Fruit fly (Drosophila melanogaster) whole organism, embryonic: ENCODE measurements around the gene CG10376.
A peak's percentile ranks its signal among the peaks of the same experiment; 100 is the strongest.

Experiments
- Atf-2 ChIP-seq: fragments of 200-800 bp; sonication (Bioruptor generic); optimal IDR thresholded peaks from 2 replicates; lab custom pipeline; 2016; ENCODE audit warnings: missing biosample characterization, missing genetic modification characterization
- B-H2 ChIP-seq: fragments of 200-800 bp; sonication (Bioruptor generic); optimal IDR thresholded peaks from 2 replicates; lab custom pipeline; 2018; ENCODE audit warnings: missing biosample characterization, mild to moderate bottlenecking, missing genetic modification characterization
- CG11456 ChIP-seq: fragments of 200-800 bp; sonication (Bioruptor generic); IDR thresholded peaks from 3 replicates; pipeline ENCODE4 v1.3.6; 2022; ENCODE audit warnings: missing biosample characterization, missing genetic modification characterization
- CG12299 ChIP-seq: fragments of 200-800 bp; sonication (Bioruptor generic); optimal IDR thresholded peaks from 2 replicates; lab custom pipeline; 2018; ENCODE audit warnings: missing biosample characterization, mild to moderate bottlenecking, missing genetic modification characterization
- CG1647 ChIP-seq: fragments of 200-800 bp; sonication (Bioruptor generic); optimal IDR thresholded peaks from 3 replicates; lab custom pipeline; 2016; ENCODE audit warnings: missing biosample characterization, missing genetic modification characterization
- CG34224 ChIP-seq: fragments of 200-800 bp; sonication (Bioruptor generic); IDR thresholded peaks from 3 replicates; pipeline ENCODE4 v1.3.6; 2022; ENCODE audit warnings: missing biosample characterization, missing genetic modification characterization; ENCODE audit not compliant: partially characterized antibody
- CG34422 ChIP-seq: fragments of 200-800 bp; sonication (Bioruptor generic); IDR thresholded peaks from 3 replicates; pipeline ENCODE4 v1.3.6; 2022; ENCODE audit warnings: missing biosample characterization, missing genetic modification characterization
- CG4360 ChIP-seq: fragments of 200-800 bp; sonication (Bioruptor generic); IDR thresholded peaks from 2 replicates; pipeline ENCODE4 v1.3.6; 2022; ENCODE audit warnings: missing biosample characterization, missing genetic modification characterization
- CG7271 ChIP-seq: fragments of 200-800 bp; sonication (Bioruptor generic); optimal IDR thresholded peaks from 2 replicates; lab custom pipeline; 2018; ENCODE audit warnings: missing biosample characterization, mild to moderate bottlenecking, missing genetic modification characterization, moderate library complexity
- CG9437 ChIP-seq: fragments of 200-800 bp; sonication (Bioruptor generic); optimal IDR thresholded peaks from 2 replicates; lab custom pipeline; 2018; ENCODE audit warnings: missing biosample characterization, mild to moderate bottlenecking, missing genetic modification characterization
- CG9609 ChIP-seq: fragments of 200-800 bp; sonication (Bioruptor generic); optimal IDR thresholded peaks from 3 replicates; lab custom pipeline; 2016; ENCODE audit warnings: missing biosample characterization, missing genetic modification characterization
- Ets65A ChIP-seq: fragments of 200-800 bp; sonication (Bioruptor generic); peaks from one replicate; lab custom pipeline; 2016; ENCODE audit warnings: missing biosample characterization, missing genetic modification characterization
- HLH54F ChIP-seq: fragments of 200-800 bp; sonication (Bioruptor generic); optimal IDR thresholded peaks from 3 replicates; lab custom pipeline; 2016; ENCODE audit warnings: missing biosample characterization, missing genetic modification characterization
- Lhr ChIP-seq: fragments of 200-800 bp; sonication (Bioruptor generic); optimal IDR thresholded peaks from 3 replicates; lab custom pipeline; 2017; ENCODE audit warnings: mild to moderate bottlenecking, missing biosample characterization, missing genetic modification reagents, missing genetic modification characterization
- MBD-R2 ChIP-seq: fragments of 200-800 bp; sonication (Bioruptor generic); IDR thresholded peaks from 2 replicates; pipeline ENCODE4 v1.3.6; 2022; ENCODE audit warnings: missing biosample characterization, missing genetic modification characterization
- Mrtf ChIP-seq: fragments of 200-800 bp; sonication (Bioruptor generic); IDR thresholded peaks from 3 replicates; pipeline ENCODE4 v1.3.6; 2022; ENCODE audit warnings: missing biosample characterization, missing genetic modification characterization
- NC2α ChIP-seq: fragments of 200-800 bp; sonication (Bioruptor generic); optimal IDR thresholded peaks from 2 replicates; lab custom pipeline; 2016; ENCODE audit warnings: missing biosample characterization, missing genetic modification characterization
- Oli ChIP-seq: fragments of 200-800 bp; sonication (Bioruptor generic); optimal IDR thresholded peaks from 2 replicates; lab custom pipeline; 2018; ENCODE audit warnings: missing biosample characterization, mild to moderate bottlenecking, missing genetic modification characterization, moderate library complexity
- Poxn ChIP-seq: fragments of 200-800 bp; sonication (Bioruptor generic); IDR thresholded peaks from 2 replicates; pipeline ENCODE4 v1.3.6; 2022; ENCODE audit warnings: missing biosample characterization, missing genetic modification characterization
- Scr ChIP-seq: fragments of 200-800 bp; sonication (Bioruptor generic); IDR thresholded peaks from 2 replicates; pipeline ENCODE4 v1.3.6; 2022; ENCODE audit warnings: missing biosample characterization, missing genetic modification characterization; ENCODE audit not compliant: partially characterized antibody
- Six4 ChIP-seq: fragments of 200-800 bp; sonication (Bioruptor generic); optimal IDR thresholded peaks from 2 replicates; lab custom pipeline; 2016; ENCODE audit warnings: missing biosample characterization, missing genetic modification characterization
- Sry-β ChIP-seq: fragments of 200-800 bp; sonication (Bioruptor generic); optimal IDR thresholded peaks from 2 replicates; lab custom pipeline; 2018; ENCODE audit warnings: missing biosample characterization, mild to moderate bottlenecking, missing genetic modification characterization, moderate library complexity
- Trl ChIP-seq, 3 experiments: fragments of >200 bp in 2 of 3; fragments of 200-800 bp in 1 of 3; sonication (Bioruptor generic) in 1 of 3; optimal IDR thresholded peaks; 2 replicates in 1 of 3; 3 replicates in 2 of 3; lab custom pipeline; 2016 to 2017; ENCODE audit warnings: missing biosample characterization in 1 of 3, missing genetic modification characterization in 1 of 3
- Xrp1 ChIP-seq: fragments of 200-800 bp; sonication (Bioruptor generic); IDR thresholded peaks from 2 replicates; pipeline ENCODE4 v1.3.6; 2022; ENCODE audit warnings: missing biosample characterization, missing genetic modification characterization
- abd-A ChIP-seq: fragments of 200-800 bp; sonication (Bioruptor generic); optimal IDR thresholded peaks from 3 replicates; lab custom pipeline; 2019; ENCODE audit warnings: missing biosample characterization, mild to moderate bottlenecking, missing genetic modification characterization, moderate library complexity
- ac ChIP-seq: fragments of 200-800 bp; sonication (Bioruptor generic); optimal IDR thresholded peaks from 3 replicates; lab custom pipeline; 2017; ENCODE audit warnings: missing biosample characterization, mild to moderate bottlenecking, missing genetic modification characterization
- al ChIP-seq: fragments of 200-800 bp; sonication (Bioruptor generic); IDR thresholded peaks from 2 replicates; pipeline ENCODE4 v1.3.6; 2022; ENCODE audit warnings: missing biosample characterization, missing genetic modification characterization
- bsh ChIP-seq, 2 experiments: fragments of 200-800 bp; sonication (Bioruptor generic); optimal IDR thresholded peaks; 2 replicates each; lab custom pipeline; 2017 to 2018; ENCODE audit warnings: mild to moderate bottlenecking in 2 of 2, missing biosample characterization in 2 of 2, missing genetic modification characterization in 2 of 2, moderate library complexity in 1 of 2
- corto ChIP-seq: fragments of 200-800 bp; sonication (Bioruptor generic); optimal IDR thresholded peaks from 2 replicates; lab custom pipeline; 2016; ENCODE audit warnings: missing biosample characterization, mild to moderate bottlenecking, missing genetic modification characterization, moderate library complexity
- crol ChIP-seq: fragments of 200-800 bp; sonication (Bioruptor generic); IDR thresholded peaks from 2 replicates; pipeline ENCODE4 v1.3.6; 2022; ENCODE audit warnings: missing biosample characterization, missing genetic modification characterization
- fd3F ChIP-seq: fragments of 200-800 bp; sonication (Bioruptor generic); optimal IDR thresholded peaks from 2 replicates; lab custom pipeline; 2018; ENCODE audit warnings: missing biosample characterization, mild to moderate bottlenecking, missing genetic modification characterization, moderate library complexity
- gcm2 ChIP-seq: fragments of 200-800 bp; sonication (Bioruptor generic); optimal IDR thresholded peaks from 2 replicates; lab custom pipeline; 2016; ENCODE audit warnings: missing biosample characterization, missing genetic modification characterization
- gro ChIP-seq: fragments of 200-800 bp; sonication (Bioruptor generic); optimal IDR thresholded peaks from 2 replicates; lab custom pipeline; 2016; ENCODE audit warnings: missing biosample characterization, missing genetic modification characterization
- hbn ChIP-seq: fragments of 200-800 bp; sonication (Bioruptor generic); IDR thresholded peaks from 2 replicates; pipeline ENCODE4 v1.3.6; 2022; ENCODE audit warnings: missing biosample characterization, missing genetic modification characterization; ENCODE audit not compliant: partially characterized antibody
- p53 ChIP-seq: fragments of 200-800 bp; sonication (Bioruptor generic); optimal IDR thresholded peaks from 2 replicates; lab custom pipeline; 2016; ENCODE audit warnings: missing biosample characterization, missing genetic modification characterization
- peb ChIP-seq: fragments of 200-800 bp; sonication (Bioruptor generic); IDR thresholded peaks from 2 replicates; pipeline ENCODE4 v1.3.6; 2022; ENCODE audit warnings: missing biosample characterization, missing genetic modification characterization
- psq ChIP-seq: fragments of 200-800 bp; sonication (Bioruptor generic); optimal IDR thresholded peaks from 2 replicates; lab custom pipeline; 2017; ENCODE audit warnings: missing biosample characterization, missing genetic modification characterization
- pum ChIP-seq: fragments of 200-800 bp; sonication (Bioruptor generic); optimal IDR thresholded peaks from 2 replicates; lab custom pipeline; 2016; ENCODE audit warnings: missing biosample characterization, missing genetic modification characterization
- pzg ChIP-seq: fragments of 200-800 bp; sonication (Bioruptor generic); optimal IDR thresholded peaks from 3 replicates; lab custom pipeline; 2018; ENCODE audit warnings: missing biosample characterization, mild to moderate bottlenecking, missing genetic modification characterization, moderate library complexity
- ro ChIP-seq: fragments of 200-800 bp; sonication (Bioruptor generic); IDR thresholded peaks from 2 replicates; pipeline ENCODE4 v1.3.6; 2022; ENCODE audit warnings: missing biosample characterization, missing genetic modification characterization
- salm ChIP-seq: fragments of 200-800 bp; sonication (Bioruptor generic); optimal IDR thresholded peaks from 2 replicates; lab custom pipeline; 2018; ENCODE audit warnings: missing biosample characterization, mild to moderate bottlenecking, missing genetic modification characterization
- sens ChIP-seq: fragments of 200-800 bp; sonication (Bioruptor generic); peaks from one replicate; lab custom pipeline; 2016; ENCODE audit warnings: missing biosample characterization, missing genetic modification characterization
- shn ChIP-seq: fragments of 200-800 bp; sonication (Bioruptor generic); optimal IDR thresholded peaks from 3 replicates; lab custom pipeline; 2016; ENCODE audit warnings: missing biosample characterization, missing genetic modification characterization
- sima ChIP-seq: fragments of 200-800 bp; sonication (Bioruptor generic); optimal IDR thresholded peaks from 2 replicates; lab custom pipeline; 2016; ENCODE audit warnings: missing biosample characterization, missing genetic modification characterization
- sisA ChIP-seq: fragments of 200-800 bp; sonication (Bioruptor generic); IDR thresholded peaks from 2 replicates; pipeline ENCODE4 v1.3.6; 2022; ENCODE audit warnings: missing biosample characterization, missing genetic modification characterization
- stc ChIP-seq: fragments of 200-800 bp; sonication (Bioruptor generic); IDR thresholded peaks from 2 replicates; pipeline ENCODE4 v1.3.6; 2022; ENCODE audit warnings: missing biosample characterization, missing genetic modification characterization
- sug ChIP-seq: fragments of 200-800 bp; optimal IDR thresholded peaks from 2 replicates; lab custom pipeline; 2019; ENCODE audit warnings: missing biosample characterization, mild to moderate bottlenecking, missing genetic modification characterization, moderate library complexity
- tin ChIP-seq: fragments of 200-800 bp; sonication (Bioruptor generic); optimal IDR thresholded peaks from 3 replicates; lab custom pipeline; 2016; ENCODE audit warnings: missing biosample characterization, missing genetic modification characterization
- vvl ChIP-seq: fragments of 200-800 bp; sonication (Bioruptor generic); IDR thresholded peaks from 2 replicates; pipeline ENCODE4 v1.3.6; 2022; ENCODE audit warnings: missing biosample characterization, missing genetic modification characterization
- wdn ChIP-seq: fragments of 200-800 bp; sonication (Bioruptor generic); IDR thresholded peaks from 2 replicates; pipeline ENCODE4 v1.3.6; 2022; ENCODE audit warnings: missing biosample characterization, missing genetic modification characterization

CG10376 gene

DNA sequence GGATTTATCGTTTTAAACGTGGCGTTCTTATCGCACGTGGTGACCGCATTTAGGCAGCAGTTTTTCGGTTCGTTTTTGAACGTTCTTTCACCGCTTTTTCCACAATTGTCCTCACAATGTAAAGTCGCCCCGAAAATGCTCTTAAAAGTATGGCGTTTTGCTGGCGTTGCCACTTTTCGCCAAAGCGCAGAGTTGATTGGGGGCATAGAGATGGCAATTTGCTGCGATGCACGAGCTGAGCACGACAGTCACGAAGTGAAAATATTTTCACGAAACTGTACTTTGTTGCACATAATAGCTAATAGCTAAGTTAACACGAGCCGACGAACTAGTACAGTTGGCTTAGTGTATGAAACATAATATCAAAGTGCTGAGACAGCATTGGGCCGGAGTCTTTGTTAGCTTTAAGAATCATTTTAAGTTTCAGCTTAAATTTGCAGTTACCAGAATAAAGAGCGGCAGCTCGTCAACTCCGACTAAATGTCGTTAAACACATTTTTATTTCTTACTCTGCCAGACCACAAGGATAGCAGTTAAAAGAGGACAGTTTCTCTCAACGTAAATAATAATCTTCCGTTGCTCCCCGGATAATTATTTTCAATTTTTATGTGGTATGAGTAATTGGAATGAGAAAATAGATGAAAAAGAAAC is 14.1 kb downstream of the CG10376 start, which contains the start of gene msl-1 (continued):
- TF ChIP-seq Poxn (peak; percentile 27; the same call in 1 of the 2 replicates), Trl (optimal IDR thresholded peaks at IDR 0.05; lab: Kevin White, UChicago) (no peak), Trl (GFP tag; optimal IDR thresholded peaks at IDR 0.05; lab: Kevin White, UChicago) (peak; percentile 15), psq (GFP tag; lab: Kevin White, UChicago) (no peak), al (peak; percentile 45; the same call in 1 of the 2 replicates), hbn (peak; percentile 94), corto (GFP tag; lab: Kevin White, UChicago) (no peak), pum (GFP tag; lab: Kevin White, UChicago) (peak; percentile 37), Mrtf (no peak), Lhr (GFP tag; lab: Kevin White, UChicago) (peak; percentile 52), sug (tag; lab: Kevin White, UChicago) (peak; percentile 58), Ets65A (GFP tag; lab: Kevin White, UChicago) (peak; percentile 95), CG9437 (GFP tag; lab: Kevin White, UChicago) (no peak), CG4360 (GFP tag; lab: Robert Waterston, UW) (no peak), sens (GFP tag; lab: Kevin White, UChicago) (peak; percentile 34), Sry-β (GFP tag; lab: Kevin White, UChicago) (peak; percentile 74), crol (no peak), CG34224 (GFP tag; lab: Robert Waterston, UW) (peak; percentile 90), CG7271 (tag; lab: Kevin White, UChicago) (no peak), peb (GFP tag; lab: Robert Waterston, UW) (no peak), MBD-R2 (GFP tag; lab: Robert Waterston, UW) (peak; percentile 97), ac (GFP tag; lab: Kevin White, UChicago) (no peak), CG1647 (GFP tag; lab: Kevin White, UChicago) (peak; percentile 35), wdn (GFP tag; lab: Robert Waterston, UW) (peak; percentile 69), sisA (GFP tag; lab: Robert Waterston, UW) (peak; percentile 38), ro (GFP tag; lab: Robert Waterston, UW) (no peak), CG34422 (peak; percentile 74; the same call in 2 of the 3 replicates), CG11456 (peak; percentile 80), salm (tag; lab: Kevin White, UChicago) (no peak), Xrp1 (GFP tag; lab: Robert Waterston, UW) (peak; percentile 10; the same call in 1 of the 2 replicates), tin (GFP tag; lab: Kevin White, UChicago) (peak; percentile 33), CG9609 (GFP tag; lab: Kevin White, UChicago) (peak; percentile 20), Scr (GFP tag; lab: Robert Waterston, UW) (peak; percentile 93), gro (GFP tag; lab: Kevin White, UChicago) (peak; percentile 20), CG12299 (no peak), gcm2 (GFP tag; lab: Kevin White, UChicago) (no peak), fd3F (GFP tag; lab: Kevin White, UChicago) (no peak), p53 (GFP tag; lab: Kevin White, UChicago) (no peak), bsh (GFP tag; optimal IDR thresholded peaks at IDR 0.05; lab: Kevin White, UChicago) (no peak), Oli (tag; lab: Kevin White, UChicago) (no peak), HLH54F (GFP tag; lab: Kevin White, UChicago) (peak; percentile 42), pzg (GFP tag; lab: Kevin White, UChicago) (peak; percentile 81), B-H2 (GFP tag; lab: Kevin White, UChicago) (peak; percentile 36), Atf-2 (GFP tag; lab: Kevin White, UChicago) (peak; percentile 12), shn (GFP tag; lab: Kevin White, UChicago) (peak; percentile 15), sima (GFP tag; lab: Kevin White, UChicago) (no peak), stc (GFP tag; lab: Robert Waterston, UW) (no peak), NC2α (GFP tag; lab: Kevin White, UChicago) (no peak), Six4 (GFP tag; lab: Kevin White, UChicago) (no peak), abd-A (tag; lab: Kevin White, UChicago) (no peak), vvl (GFP tag; lab: Robert Waterston, UW) (peak; percentile 48; the same call in 1 of the 2 replicates)
